Worm (Caenorhabditis elegans): ENCODE data around the gene C13A2.6.

C13A2.6 gene

DNA sequence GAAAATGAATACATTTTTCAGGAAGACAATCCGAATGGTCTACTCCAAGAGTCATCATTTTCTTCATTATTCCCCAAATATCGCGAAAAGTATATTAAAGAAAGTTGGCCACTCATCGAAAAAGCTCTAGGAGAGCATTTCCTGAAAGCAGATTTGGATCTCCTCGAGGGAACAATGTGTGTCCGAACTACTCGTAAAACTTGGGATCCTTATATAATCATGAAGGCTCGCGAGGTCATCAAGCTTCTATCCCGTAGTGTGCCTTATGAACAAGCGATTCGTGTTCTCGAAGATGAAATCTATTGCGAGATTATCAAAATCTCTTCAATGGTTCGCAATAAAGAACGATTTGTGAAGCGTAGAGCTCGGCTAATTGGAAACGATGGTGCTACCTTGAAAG lies 38.0 kb upstream of the C13A2.6 start:
- TF ChIP-seq M03D4.4 (tag; optimal IDR thresholded peaks at IDR 0.05) = no peak
- no peak for TF ChIP-seq drap-1 (GFP tag; optimal IDR thresholded peaks at IDR 0.05)
- no peak for TF ChIP-seq nhr-237 (tag; optimal IDR thresholded peaks at IDR 0.05)
- TF ChIP-seq unc-39 (tag; optimal IDR thresholded peaks at IDR 0.05) = no peak
- no peak for TF ChIP-seq nhr-28 (tag; optimal IDR thresholded peaks at IDR 0.05)
- no peak for TF ChIP-seq lsy-2 (tag; optimal IDR thresholded peaks at IDR 0.05)
- TF ChIP-seq flh-1 (GFP tag; optimal IDR thresholded peaks at IDR 0.05) = no peak
- TF ChIP-seq sptf-1 (tag; optimal IDR thresholded peaks at IDR 0.05) = no peak
- TF ChIP-seq ceh-83 (GFP tag; optimal IDR thresholded peaks at IDR 0.05) = no peak

- TF ChIP-seq tbx-8 (GFP tag; optimal IDR thresholded peaks at IDR 0.05) = no peak
- no peak for TF ChIP-seq bed-3 (GFP tag; optimal IDR thresholded peaks at IDR 0.05)
- no peak for TF ChIP-seq elt-3 (tag; optimal IDR thresholded peaks at IDR 0.05)
- TF ChIP-seq ham-2 (GFP tag; optimal IDR thresholded peaks at IDR 0.05) = no peak
- no peak for TF ChIP-seq ceh-39 (tag; optimal IDR thresholded peaks at IDR 0.05)
- no peak for TF ChIP-seq zip-8 (tag; optimal IDR thresholded peaks at IDR 0.05)
- TF ChIP-seq ztf-11 (tag; optimal IDR thresholded peaks at IDR 0.05) = no peak
- no peak for TF ChIP-seq nhr-28 (tag; optimal IDR thresholded peaks at IDR 0.05)
- TF ChIP-seq nhr-12 (tag; optimal IDR thresholded peaks at IDR 0.05) = no peak
- no peak for TF ChIP-seq mep-1 (tag; optimal IDR thresholded peaks at IDR 0.05)
- no peak for TF ChIP-seq mls-2 (tag; optimal IDR thresholded peaks at IDR 0.05)
- no peak for TF ChIP-seq ces-1 (GFP tag; optimal IDR thresholded peaks at IDR 0.05)
- no peak for TF ChIP-seq sem-2 (GFP tag; optimal IDR thresholded peaks at IDR 0.05)
- TF ChIP-seq lsy-2 (tag; optimal IDR thresholded peaks at IDR 0.05) = no peak
- TF ChIP-seq cnd-1 (tag; optimal IDR thresholded peaks at IDR 0.05) = no peak
- TF ChIP-seq pha-4 (tag; optimal IDR thresholded peaks at IDR 0.05) = no peak
- TF ChIP-seq drap-1 (GFP tag; optimal IDR thresholded peaks at IDR 0.05) = no peak
- no peak for TF ChIP-seq lin-13 (tag; optimal IDR thresholded peaks at IDR 0.05)
- TF ChIP-seq M03D4.4 (tag; optimal IDR thresholded peaks at IDR 0.05) = no peak
Observed at ce11 chrV:7234726-7235125, 34.8 kb upstream of the C13A2.6 start, which contains the start of gene C05C8.5. TSS of gene C05C8.5 (minus strand) at chrV:7234826.

DNA sequence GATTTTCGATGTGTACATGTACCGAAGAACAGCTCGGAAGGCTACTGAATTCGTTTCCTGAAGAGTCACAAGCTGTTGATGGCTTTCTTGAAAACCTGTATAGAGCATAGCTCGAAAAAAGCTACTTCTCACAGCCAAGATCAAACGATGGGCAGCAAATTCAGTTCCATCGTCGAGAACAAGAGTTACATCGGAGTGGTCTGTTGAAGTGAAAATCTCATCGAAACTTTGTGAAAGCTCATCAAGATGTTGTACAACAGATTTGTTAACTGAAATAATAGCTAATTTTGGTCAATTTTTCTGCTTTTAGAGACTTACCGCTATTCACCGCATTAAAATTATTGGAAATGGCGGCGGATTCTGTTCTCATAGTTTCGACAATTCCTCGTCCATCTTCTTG lies 32.8 kb upstream of the C13A2.6 start:
- TF ChIP-seq elt-1 (tag; optimal IDR thresholded peaks at IDR 0.05; ENCODE audit: borderline replicate concordance, insufficient read depth) (no peak), nhr-28 (tag; optimal IDR thresholded peaks at IDR 0.05) (no peak), mep-1 (tag; optimal IDR thresholded peaks at IDR 0.05) (no peak), snpc-4 (tag; optimal IDR thresholded peaks at IDR 0.05) (no peak), ceh-83 (GFP tag; optimal IDR thresholded peaks at IDR 0.05) (no peak), unc-120 (tag; optimal IDR thresholded peaks at IDR 0.05; ENCODE audit: poor library complexity, severe bottlenecking) (no peak), sptf-1 (tag; optimal IDR thresholded peaks at IDR 0.05) (no peak)

ce11 chrV:7237094-7237132 lies 32.6 kb upstream of the C13A2.6 start, which contains the start of gene hpo-9:
TSS of gene hpo-9 (minus strand) at chrV:7237130.
- TF ChIP-seq elt-3 (tag; optimal IDR thresholded peaks at IDR 0.05) = no peak
- TF ChIP-seq ces-1 (GFP tag; optimal IDR thresholded peaks at IDR 0.05) = no peak
- TF ChIP-seq mab-5 (tag; optimal IDR thresholded peaks at IDR 0.05) = no peak

DNA sequence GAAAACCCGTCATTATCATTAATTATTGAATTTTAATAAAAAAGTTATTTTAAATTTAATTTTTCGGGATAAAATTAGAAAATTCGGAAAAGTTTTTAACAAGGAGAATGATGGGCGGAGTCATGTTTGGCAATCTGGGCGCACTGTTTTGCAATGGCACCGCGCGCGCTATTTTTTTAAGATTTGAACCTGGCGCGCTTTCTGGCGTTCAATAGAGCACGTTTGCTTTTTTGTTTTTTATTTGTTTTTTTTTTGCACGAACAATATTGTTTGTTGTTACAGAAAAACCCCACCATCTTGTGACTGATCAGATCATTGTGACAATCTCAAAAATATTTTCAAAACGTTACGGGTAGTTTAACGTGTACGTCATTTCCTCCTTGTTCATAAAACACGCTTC lies 32.4 kb upstream of the C13A2.6 start, which contains the start of gene hyls-1:
Gene hyls-1 (plus strand): TSS at position 249 of the 400 bp plus-strand sequence.
- TF ChIP-seq elt-3 (tag; optimal IDR thresholded peaks at IDR 0.05) (no peak), ztf-11 (tag; optimal IDR thresholded peaks at IDR 0.05) (no peak), snpc-4 (tag; optimal IDR thresholded peaks at IDR 0.05) (no peak), sptf-1 (tag; optimal IDR thresholded peaks at IDR 0.05) (no peak), nhr-28 (tag; optimal IDR thresholded peaks at IDR 0.05) (no peak), unc-120 (tag; optimal IDR thresholded peaks at IDR 0.05; ENCODE audit: poor library complexity, severe bottlenecking) (peak; percentile 93), ces-1 (GFP tag; optimal IDR thresholded peaks at IDR 0.05) (peak; percentile 73), blmp-1 (tag; optimal IDR thresholded peaks at IDR 0.05) (no peak), mep-1 (tag; optimal IDR thresholded peaks at IDR 0.05) (peak; percentile 64), elt-1 (tag; optimal IDR thresholded peaks at IDR 0.05; ENCODE audit: borderline replicate concordance, insufficient read depth) (no peak), lin-32 (GFP tag; optimal IDR thresholded peaks at IDR 0.05) (no peak), bed-3 (GFP tag; optimal IDR thresholded peaks at IDR 0.05) (no peak), ceh-83 (GFP tag; optimal IDR thresholded peaks at IDR 0.05) (no peak), cnd-1 (tag; optimal IDR thresholded peaks at IDR 0.05) (no peak), nhr-2 (tag; optimal IDR thresholded peaks at IDR 0.05) (peak; percentile 9), tbx-8 (GFP tag; optimal IDR thresholded peaks at IDR 0.05) (no peak), nhr-12 (tag; optimal IDR thresholded peaks at IDR 0.05) (no peak), lin-13 (tag; optimal IDR thresholded peaks at IDR 0.05) (peak; percentile 33), zip-8 (tag; optimal IDR thresholded peaks at IDR 0.05) (no peak), ceh-39 (tag; optimal IDR thresholded peaks at IDR 0.05) (peak; percentile 62), ceh-43 (GFP tag; optimal IDR thresholded peaks at IDR 0.05) (no peak), hlh-1 (tag; optimal IDR thresholded peaks at IDR 0.05) (peak; percentile 21), pha-4 (tag; optimal IDR thresholded peaks at IDR 0.05) (peak; percentile 42), sem-2 (GFP tag; optimal IDR thresholded peaks at IDR 0.05) (no peak), ham-2 (GFP tag; optimal IDR thresholded peaks at IDR 0.05) (no peak), drap-1 (GFP tag; optimal IDR thresholded peaks at IDR 0.05) (no peak), mab-5 (tag; optimal IDR thresholded peaks at IDR 0.05) (peak; percentile 10), unc-62 (GFP tag; optimal IDR thresholded peaks at IDR 0.05) (no peak), M03D4.4 (tag; optimal IDR thresholded peaks at IDR 0.05) (no peak), unc-39 (tag; optimal IDR thresholded peaks at IDR 0.05) (no peak), nhr-237 (tag; optimal IDR thresholded peaks at IDR 0.05) (peak; percentile 82), flh-1 (GFP tag; optimal IDR thresholded peaks at IDR 0.05) (no peak), mls-2 (tag; optimal IDR thresholded peaks at IDR 0.05) (no peak), nhr-76 (tag; optimal IDR thresholded peaks at IDR 0.05) (no peak), lsy-2 (tag; optimal IDR thresholded peaks at IDR 0.05) (peak; percentile 76)
